Worm (Caenorhabditis elegans): ENCODE results near the gene str-109.

str-109 gene

ce11 chrV:16132215-16132614, 29.8 kb downstream of the str-109 start:
- TF ChIP-seq elt-3 (tag; optimal IDR thresholded peaks at IDR 0.05) (no peak), snpc-4 (tag; optimal IDR thresholded peaks at IDR 0.05) (no peak), elt-1 (tag; optimal IDR thresholded peaks at IDR 0.05; ENCODE audit: borderline replicate concordance, insufficient read depth) (no peak), hlh-1 (tag; optimal IDR thresholded peaks at IDR 0.05) (no peak), sptf-1 (tag; optimal IDR thresholded peaks at IDR 0.05) (no peak), blmp-1 (tag; optimal IDR thresholded peaks at IDR 0.05) (no peak), ceh-39 (tag; optimal IDR thresholded peaks at IDR 0.05) (no peak), ceh-43 (GFP tag; optimal IDR thresholded peaks at IDR 0.05) (no peak)

- TF ChIP-seq M03D4.4 (tag; optimal IDR thresholded peaks at IDR 0.05), result no peak
- no peak for TF ChIP-seq nhr-237 (tag; optimal IDR thresholded peaks at IDR 0.05)
- TF ChIP-seq nhr-76 (tag; optimal IDR thresholded peaks at IDR 0.05), result no peak
- no peak for TF ChIP-seq pha-4 (tag; optimal IDR thresholded peaks at IDR 0.05)
- TF ChIP-seq cnd-1 (tag; optimal IDR thresholded peaks at IDR 0.05), result no peak
- no peak for TF ChIP-seq elt-3 (tag; optimal IDR thresholded peaks at IDR 0.05)
- TF ChIP-seq bed-3 (GFP tag; optimal IDR thresholded peaks at IDR 0.05), result no peak
These were observed 30.8 kb downstream of the str-109 start, which contains the start of gene fbxa-142 for ce11 chrV:16131249-16131648. Gene fbxa-142 (minus strand): TSS chrV:16131349.

- no peak for TF ChIP-seq zip-8 (tag; optimal IDR thresholded peaks at IDR 0.05)
- TF ChIP-seq cnd-1 (tag; optimal IDR thresholded peaks at IDR 0.05), result no peak
- no peak for TF ChIP-seq tbx-8 (GFP tag; optimal IDR thresholded peaks at IDR 0.05)
- TF ChIP-seq ceh-39 (tag; optimal IDR thresholded peaks at IDR 0.05), result no peak
- TF ChIP-seq lin-13 (tag; optimal IDR thresholded peaks at IDR 0.05), result no peak
- TF ChIP-seq ztf-11 (tag; optimal IDR thresholded peaks at IDR 0.05), result no peak
- TF ChIP-seq unc-39 (tag; optimal IDR thresholded peaks at IDR 0.05), result no peak
- no peak for TF ChIP-seq bed-3 (GFP tag; optimal IDR thresholded peaks at IDR 0.05)
- TF ChIP-seq M03D4.4 (tag; optimal IDR thresholded peaks at IDR 0.05), result no peak
- no peak for TF ChIP-seq hlh-1 (tag; optimal IDR thresholded peaks at IDR 0.05)
- no peak for TF ChIP-seq lin-32 (GFP tag; optimal IDR thresholded peaks at IDR 0.05)
These were observed 32.9 kb downstream of the str-109 start for ce11 chrV:16129116-16129515.

- TF ChIP-seq sem-2 (GFP tag; optimal IDR thresholded peaks at IDR 0.05), result no peak
- no peak for TF ChIP-seq flh-1 (GFP tag; optimal IDR thresholded peaks at IDR 0.05)
- no peak for TF ChIP-seq ces-1 (GFP tag; optimal IDR thresholded peaks at IDR 0.05)
- TF ChIP-seq mep-1 (tag; optimal IDR thresholded peaks at IDR 0.05), result no peak
- TF ChIP-seq nhr-12 (tag; optimal IDR thresholded peaks at IDR 0.05), result no peak
- TF ChIP-seq elt-1 (tag; optimal IDR thresholded peaks at IDR 0.05; ENCODE audit: borderline replicate concordance, insufficient read depth), result no peak
- TF ChIP-seq ceh-43 (GFP tag; optimal IDR thresholded peaks at IDR 0.05), result no peak
- no peak for TF ChIP-seq ceh-39 (tag; optimal IDR thresholded peaks at IDR 0.05)
- TF ChIP-seq tbx-8 (GFP tag; optimal IDR thresholded peaks at IDR 0.05), result no peak
- no peak for TF ChIP-seq snpc-4 (tag; optimal IDR thresholded peaks at IDR 0.05)
- TF ChIP-seq mls-2 (tag; optimal IDR thresholded peaks at IDR 0.05), result no peak
- TF ChIP-seq drap-1 (GFP tag; optimal IDR thresholded peaks at IDR 0.05), result no peak
- no peak for TF ChIP-seq unc-62 (GFP tag; optimal IDR thresholded peaks at IDR 0.05)
- no peak for TF ChIP-seq lsy-2 (tag; optimal IDR thresholded peaks at IDR 0.05)
- no peak for TF ChIP-seq unc-120 (tag; optimal IDR thresholded peaks at IDR 0.05; ENCODE audit: poor library complexity, severe bottlenecking)
- TF ChIP-seq M03D4.4 (tag; optimal IDR thresholded peaks at IDR 0.05), result no peak
- no peak for TF ChIP-seq unc-39 (tag; optimal IDR thresholded peaks at IDR 0.05)
- TF ChIP-seq lin-32 (GFP tag; optimal IDR thresholded peaks at IDR 0.05), result no peak
These were observed 34.6 kb downstream of the str-109 start, which contains the start of gene fbxa-143 for ce11 chrV:16127401-16127800. Gene fbxa-143 (minus strand): TSS chrV:16127501.

ce11 chrV:16124739-16125138, 37.3 kb downstream of the str-109 start, which contains the start of gene nhr-111:
Gene nhr-111 (minus strand): TSS chrV:16124839.
- TF ChIP-seq nhr-237 (tag; optimal IDR thresholded peaks at IDR 0.05) (no peak), ceh-83 (GFP tag; optimal IDR thresholded peaks at IDR 0.05) (no peak), M03D4.4 (tag; optimal IDR thresholded peaks at IDR 0.05) (no peak), ceh-43 (GFP tag; optimal IDR thresholded peaks at IDR 0.05) (no peak), unc-120 (tag; optimal IDR thresholded peaks at IDR 0.05; ENCODE audit: poor library complexity, severe bottlenecking) (no peak), snpc-4 (tag; optimal IDR thresholded peaks at IDR 0.05) (no peak), elt-3 (tag; optimal IDR thresholded peaks at IDR 0.05) (no peak), mab-5 (tag; optimal IDR thresholded peaks at IDR 0.05) (no peak), nhr-76 (tag; optimal IDR thresholded peaks at IDR 0.05) (no peak), ceh-39 (tag; optimal IDR thresholded peaks at IDR 0.05) (no peak), flh-1 (GFP tag; optimal IDR thresholded peaks at IDR 0.05) (no peak)
